Fruit fly (Drosophila melanogaster): Measurements from ENCODE around the gene CG11134.

DNA sequence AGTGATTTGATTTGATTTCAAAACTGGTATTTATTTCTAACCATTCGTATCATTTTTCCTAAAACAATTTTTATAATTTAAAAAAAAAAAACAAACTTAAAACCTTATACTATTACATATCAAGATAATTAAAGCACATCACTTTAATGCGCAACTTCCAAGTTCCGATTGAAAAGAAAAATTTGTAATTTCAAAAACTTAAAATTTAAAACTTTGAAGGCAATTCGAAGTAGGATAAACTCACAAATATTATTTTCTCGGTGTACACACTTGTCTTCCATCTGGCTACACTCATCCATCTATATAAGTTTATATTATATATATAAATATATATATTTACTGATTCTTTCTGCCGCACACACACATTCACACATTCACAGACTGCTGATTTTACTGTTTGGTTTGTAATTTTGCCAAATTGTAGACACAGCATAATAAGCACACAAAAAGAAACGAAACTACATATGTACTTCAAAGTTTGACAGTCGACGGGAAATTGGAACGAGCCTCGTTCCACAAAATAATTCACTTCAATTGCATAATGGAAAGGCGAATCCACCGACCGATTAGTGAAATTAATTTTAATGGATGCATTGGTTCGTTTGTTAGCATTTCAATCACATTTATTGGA lies 48.4 kb downstream of the CG11134 start:
- TF ChIP-seq Ets65A (GFP tag): no peak
- no peak for TF ChIP-seq CG1792 (GFP tag; optimal IDR thresholded peaks at IDR 0.05)
- no peak for TF ChIP-seq ara (GFP tag; IDR thresholded peaks at IDR 0.05)

Data from whole organism, embryonic.